Comparison of ENCODE assay signal across 4 fruit fly cellular contexts in the genomic region with DNA sequence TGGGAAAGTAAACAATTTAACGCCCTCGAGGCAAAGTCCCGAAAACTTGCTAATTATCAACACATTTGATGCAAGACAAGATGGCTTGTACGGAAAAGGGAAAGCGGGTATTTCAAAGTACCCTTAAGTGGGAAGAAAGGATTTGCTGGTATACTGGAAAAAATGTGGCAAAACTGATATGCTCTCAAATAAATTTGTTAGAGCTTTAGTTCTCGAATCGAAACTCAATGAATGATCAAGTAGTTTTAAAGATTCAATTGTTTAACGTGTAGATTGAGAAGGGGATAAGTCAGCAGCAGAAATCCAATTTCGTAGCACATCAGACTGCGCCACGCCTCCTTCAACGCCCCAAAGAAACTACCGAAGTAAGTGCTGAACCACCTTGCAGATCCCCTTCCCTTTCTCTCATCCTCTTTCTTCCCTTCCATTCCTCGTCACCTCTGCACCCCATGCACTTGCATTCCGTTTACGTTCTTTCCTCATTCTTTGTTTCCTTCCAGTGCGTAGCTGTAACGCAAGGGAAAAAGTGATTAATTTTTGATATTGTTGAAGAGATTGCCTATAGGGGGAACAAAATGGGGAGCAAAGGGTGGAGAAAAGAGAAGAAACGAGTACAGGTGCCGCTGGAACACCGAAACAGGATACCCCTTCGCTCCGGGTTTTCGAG.
TF ChIP-seq lines count a peak whose summit lies in the region.

No protein-coding gene starts in this region.

- no peak for TF ChIP-seq CTCF in whole organism, embryonic (GFP tag; optimal IDR thresholded peaks at IDR 0.05; lab: Kevin White, UChicago)

TF ChIP-seq in whole organism, embryonic, 481 proteins besides CTCF, POLR2A, EP300 and RAD21:
- TF ChIP-seq Ets65A (GFP tag; lab: Kevin White, UChicago) (peak; percentile 38), bcd (GFP tag; optimal IDR thresholded peaks at IDR 0.05; lab: Kevin White, UChicago) (no peak)

TF ChIP-seq in whole organism, prepupa, 60 proteins besides CTCF, POLR2A, EP300 and RAD21 (continues in another document):
- TF ChIP-seq OdsH (GFP tag; optimal IDR thresholded peaks at IDR 0.05; lab: Kevin White, UChicago) (no peak), spab (GFP tag; optimal IDR thresholded peaks at IDR 0.05; lab: Kevin White, UChicago) (no peak), CG6163 (GFP tag; IDR thresholded peaks at IDR 0.05; lab: Robert Waterston, UW) (no peak), CG8319 (GFP tag; optimal IDR thresholded peaks at IDR 0.05; lab: Kevin White, UChicago) (no peak), topi (GFP tag; optimal IDR thresholded peaks at IDR 0.05; lab: Kevin White, UChicago) (peak; percentile 32), Blimp-1 (GFP tag; optimal IDR thresholded peaks at IDR 0.05; lab: Kevin White, UChicago) (peak; percentile 37), acj6 (GFP tag; optimal IDR thresholded peaks at IDR 0.05; lab: Kevin White, UChicago) (no peak), Sox14 (GFP tag; optimal IDR thresholded peaks at IDR 0.05; lab: Kevin White, UChicago) (no peak), CG11294 (GFP tag; IDR thresholded peaks at IDR 0.05; lab: Robert Waterston, UW) (no peak), CG6854 (GFP tag; optimal IDR thresholded peaks at IDR 0.05; lab: Kevin White, UChicago) (no peak), svp (GFP tag; lab: Kevin White, UChicago) (peak; percentile 65), CG6792 (GFP tag; optimal IDR thresholded peaks at IDR 0.05; lab: Kevin White, UChicago) (no peak), CG16779 (tag; optimal IDR thresholded peaks at IDR 0.05; lab: Kevin White, UChicago) (no peak), eg (GFP tag; IDR thresholded peaks at IDR 0.05; lab: Robert Waterston, UW) (no peak), dsx (GFP tag; optimal IDR thresholded peaks at IDR 0.05; lab: Kevin White, UChicago; ENCODE audit: poor library complexity, severe bottlenecking) (peak; percentile 15), CG10631 (GFP tag; optimal IDR thresholded peaks at IDR 0.05; lab: Kevin White, UChicago) (no peak), CG10669 (GFP tag; optimal IDR thresholded peaks at IDR 0.05; lab: Kevin White, UChicago) (peak; percentile 18), net (GFP tag; optimal IDR thresholded peaks at IDR 0.05; lab: Kevin White, UChicago) (no peak), CG7368 (GFP tag; optimal IDR thresholded peaks at IDR 0.05; lab: Kevin White, UChicago) (no peak), Smox (GFP tag; optimal IDR thresholded peaks at IDR 0.05; lab: Kevin White, UChicago) (peak; percentile 13), Ets96B (tag; optimal IDR thresholded peaks at IDR 0.05; lab: Kevin White, UChicago) (no peak), fkh (GFP tag; optimal IDR thresholded peaks at IDR 0.05; lab: Kevin White, UChicago) (no peak), CG1621 (tag; optimal IDR thresholded peaks at IDR 0.05; lab: Kevin White, UChicago) (no peak), esn (GFP tag; optimal IDR thresholded peaks at IDR 0.05; lab: Kevin White, UChicago) (peak; percentile 58), salr (GFP tag; optimal IDR thresholded peaks at IDR 0.05; lab: Kevin White, UChicago) (no peak), Met (GFP tag; optimal IDR thresholded peaks at IDR 0.05; lab: Kevin White, UChicago) (peak; percentile 45), fd85E (GFP tag; optimal IDR thresholded peaks at IDR 0.05; lab: Kevin White, UChicago) (no peak), Lpt (GFP tag; optimal IDR thresholded peaks at IDR 0.05; lab: Kevin White, UChicago) (no peak)

TF ChIP-seq in whole organism, pupa, 21 proteins besides CTCF, POLR2A, EP300 and RAD21:
- TF ChIP-seq D1 (tag; optimal IDR thresholded peaks at IDR 0.05; lab: Kevin White, UChicago) (no peak), EcR (GFP tag; optimal IDR thresholded peaks at IDR 0.05; lab: Kevin White, UChicago) (peak; percentile 2), CG8159 (tag; optimal IDR thresholded peaks at IDR 0.05; lab: Kevin White, UChicago) (peak; percentile 26), CG13204 (GFP tag; optimal IDR thresholded peaks at IDR 0.05; lab: Kevin White, UChicago) (peak; percentile 14)
TF ChIP-seq in whole organism, pupa: peak in this region for 3.

TF ChIP-seq in whole organism, wandering third instar larva, 38 proteins besides CTCF, POLR2A, EP300 and RAD21:
- TF ChIP-seq rgr (GFP tag; optimal IDR thresholded peaks at IDR 0.05; lab: Kevin White, UChicago) (peak; percentile 23), Sp1 (GFP tag; optimal IDR thresholded peaks at IDR 0.05; lab: Kevin White, UChicago) (peak; percentile 23), Hr78 (GFP tag; optimal IDR thresholded peaks at IDR 0.05; lab: Kevin White, UChicago) (no peak), Abd-B (GFP tag; optimal IDR thresholded peaks at IDR 0.05; lab: Kevin White, UChicago) (no peak), Jra (GFP tag; optimal IDR thresholded peaks at IDR 0.05; lab: Kevin White, UChicago) (no peak), GATAd (GFP tag; optimal IDR thresholded peaks at IDR 0.05; lab: Kevin White, UChicago) (no peak), foxo (GFP tag; optimal IDR thresholded peaks at IDR 0.05; lab: Kevin White, UChicago) (peak in 1 of 2 experiments; percentile 37), HLH106 (tag; optimal IDR thresholded peaks at IDR 0.05; lab: Kevin White, UChicago) (peak; percentile 30), sage (GFP tag; optimal IDR thresholded peaks at IDR 0.05; lab: Kevin White, UChicago) (no peak), br (GFP tag; optimal IDR thresholded peaks at IDR 0.05; lab: Kevin White, UChicago) (no peak), fru (GFP tag; optimal IDR thresholded peaks at IDR 0.05; lab: Kevin White, UChicago) (peak; percentile 59), Dif (GFP tag; optimal IDR thresholded peaks at IDR 0.05; lab: Kevin White, UChicago; ENCODE audit: partially characterized antibody) (no peak), OdsH (GFP tag; optimal IDR thresholded peaks at IDR 0.05; lab: Kevin White, UChicago) (no peak), Myc (optimal IDR thresholded peaks at IDR 0.05; lab: Kevin White, UChicago) (no peak), Dfd (GFP tag; optimal IDR thresholded peaks at IDR 0.05; lab: Kevin White, UChicago) (no peak), N (GFP tag; optimal IDR thresholded peaks at IDR 0.05; lab: Kevin White, UChicago) (no peak), Hr83 (GFP tag; optimal IDR thresholded peaks at IDR 0.05; lab: Kevin White, UChicago; ENCODE audit: poor library complexity, severe bottlenecking) (no peak), psq (GFP tag; optimal IDR thresholded peaks at IDR 0.05; lab: Kevin White, UChicago) (peak; percentile 90), pan (optimal IDR thresholded peaks at IDR 0.05; lab: Kevin White, UChicago) (no peak), CG32264 (GFP tag; optimal IDR thresholded peaks at IDR 0.05; lab: Kevin White, UChicago) (no peak), ey (GFP tag; optimal IDR thresholded peaks at IDR 0.05; lab: Kevin White, UChicago) (peak; percentile 26), jim (GFP tag; optimal IDR thresholded peaks at IDR 0.05; lab: Kevin White, UChicago) (no peak), Mio (GFP tag; optimal IDR thresholded peaks at IDR 0.05; lab: Kevin White, UChicago) (no peak), dsf (GFP tag; optimal IDR thresholded peaks at IDR 0.05; lab: Kevin White, UChicago; ENCODE audit: borderline replicate concordance) (no peak), CG9705 (GFP tag; optimal IDR thresholded peaks at IDR 0.05; lab: Kevin White, UChicago) (no peak), lola (GFP tag; optimal IDR thresholded peaks at IDR 0.05; lab: Kevin White, UChicago) (no peak), Hnf4 (GFP tag; optimal IDR thresholded peaks at IDR 0.05; lab: Kevin White, UChicago) (no peak), Rel (GFP tag; optimal IDR thresholded peaks at IDR 0.05; lab: Kevin White, UChicago) (no peak), Rel (tag; optimal IDR thresholded peaks at IDR 0.05; lab: Kevin White, UChicago) (no peak), dmrt93B (GFP tag; optimal IDR thresholded peaks at IDR 0.05; lab: Kevin White, UChicago) (no peak), h (GFP tag; optimal IDR thresholded peaks at IDR 0.05; lab: Kevin White, UChicago) (peak; percentile 44), dl (GFP tag; optimal IDR thresholded peaks at IDR 0.05; lab: Kevin White, UChicago; ENCODE audit: insufficient read depth in 1 of 2, partially characterized antibody in 2 of 2) (no peak), sv (GFP tag; optimal IDR thresholded peaks at IDR 0.05; lab: Kevin White, UChicago) (no peak), brk (GFP tag; optimal IDR thresholded peaks at IDR 0.05; lab: Kevin White, UChicago) (no peak), woc (GFP tag; optimal IDR thresholded peaks at IDR 0.05; lab: Kevin White, UChicago) (peak; percentile 52), usp (GFP tag; optimal IDR thresholded peaks at IDR 0.05; lab: Kevin White, UChicago) (no peak), tai (GFP tag; optimal IDR thresholded peaks at IDR 0.05; lab: Kevin White, UChicago) (no peak), Vsx2 (GFP tag; optimal IDR thresholded peaks at IDR 0.05; lab: Kevin White, UChicago; ENCODE audit: partially characterized antibody) (no peak)

Comparison
In these comparisons a context has a peak if more than half of its experiments do, and no peak if none do; other contexts are left out.
1. Of the 7 proteins assayed by ChIP-seq in both whole organism, embryonic and whole organism, prepupa: peak only in whole organism, embryonic: none; only in whole organism, prepupa: Blimp-1 and Hr39; in both: none; in neither: 5.